Fruit fly (Drosophila melanogaster) whole organism, embryonic: ENCODE data around the gene Gnmt.

Source experiments
- Adf1 ChIP-seq: fragments of 200-800 bp; sonication (Bioruptor generic); IDR thresholded peaks from 2 replicates; pipeline ENCODE4 v1.3.6; 2022; ENCODE audit warnings: missing biosample characterization, missing genetic modification characterization
- Aef1 ChIP-seq: fragments of 200-800 bp; sonication (Bioruptor generic); IDR thresholded peaks from 3 replicates; pipeline ENCODE4 v1.3.6; 2022; ENCODE audit warnings: missing biosample characterization, missing genetic modification characterization
- Awh ChIP-seq: fragments of 200-800 bp; sonication (Bioruptor generic); IDR thresholded peaks from 2 replicates; pipeline ENCODE4, ENCODE4 v1.3.6; 2022; ENCODE audit warnings: missing biosample characterization, missing genetic modification characterization
- CG1024 ChIP-seq: fragments of 200-800 bp; sonication (Bioruptor generic); IDR thresholded peaks from 2 replicates; pipeline ENCODE4 v1.3.6; 2022; ENCODE audit warnings: missing biosample characterization, missing genetic modification characterization
- CG10321 ChIP-seq: fragments of 200-800 bp; sonication (Bioruptor generic); IDR thresholded peaks from 2 replicates; pipeline ENCODE4 v1.3.6; 2022; ENCODE audit warnings: missing biosample characterization, missing genetic modification characterization
- CG11560 ChIP-seq: fragments of 200-800 bp; sonication (Bioruptor generic); IDR thresholded peaks from 3 replicates; pipeline ENCODE4 v1.3.6; 2022; ENCODE audit warnings: missing biosample characterization, missing genetic modification characterization
- CG12391 ChIP-seq: fragments of 200-800 bp; sonication (Bioruptor generic); optimal IDR thresholded peaks from 3 replicates; lab custom pipeline; 2018; ENCODE audit warnings: missing biosample characterization, mild to moderate bottlenecking, missing genetic modification characterization, moderate library complexity
- CG12769 ChIP-seq: fragments of 200-800 bp; sonication (Bioruptor generic); optimal IDR thresholded peaks from 2 replicates; lab custom pipeline; 2019; ENCODE audit warnings: missing biosample characterization, mild to moderate bottlenecking, missing genetic modification characterization, moderate library complexity
- CG13123 ChIP-seq: fragments of 200-800 bp; sonication (Bioruptor generic); optimal IDR thresholded peaks from 2 replicates; lab custom pipeline; 2016; ENCODE audit warnings: missing biosample characterization, missing genetic modification characterization
- CG13775 ChIP-seq: fragments of 200-800 bp; sonication (Bioruptor generic); optimal IDR thresholded peaks from 3 replicates; lab custom pipeline; 2017; ENCODE audit warnings: missing biosample characterization, mild to moderate bottlenecking, missing genetic modification characterization
- CG13894 ChIP-seq: fragments of 200-800 bp; sonication (Bioruptor generic); optimal IDR thresholded peaks from 3 replicates; lab custom pipeline; 2018; ENCODE audit warnings: missing biosample characterization, mild to moderate bottlenecking, missing genetic modification characterization, moderate library complexity
- CG14050 ChIP-seq: fragments of 200-800 bp; sonication (Bioruptor generic); IDR thresholded peaks from 3 replicates; pipeline ENCODE4 v1.3.6; 2022; ENCODE audit warnings: missing biosample characterization, missing genetic modification characterization
- CG14860 ChIP-seq: fragments of 200-800 bp; sonication (Bioruptor generic); IDR thresholded peaks from 3 replicates; pipeline ENCODE4 v1.3.6; 2022; ENCODE audit warnings: missing biosample characterization, missing genetic modification characterization; ENCODE audit not compliant: partially characterized antibody
- CG17328 ChIP-seq: fragments of 200-800 bp; sonication (Bioruptor generic); IDR thresholded peaks from 2 replicates; pipeline ENCODE4 v1.3.6; 2022; ENCODE audit warnings: missing biosample characterization, missing genetic modification characterization
- CG2129 ChIP-seq: fragments of 200-800 bp; sonication (Bioruptor generic); IDR thresholded peaks from 2 replicates; pipeline ENCODE4 v1.3.6; 2022; ENCODE audit warnings: missing biosample characterization, missing genetic modification characterization; ENCODE audit not compliant: partially characterized antibody
- CG2875 ChIP-seq: fragments of 200-800 bp; sonication (Bioruptor generic); optimal IDR thresholded peaks from 2 replicates; lab custom pipeline; 2017; ENCODE audit warnings: missing biosample characterization, mild to moderate bottlenecking, missing genetic modification characterization, missing genetic modification reagents
- CG30403 ChIP-seq: fragments of 200-800 bp; sonication (Bioruptor generic); optimal IDR thresholded peaks from 3 replicates; lab custom pipeline; 2016; ENCODE audit warnings: missing biosample characterization, missing genetic modification characterization
- CG32532 ChIP-seq: fragments of 200-800 bp; sonication (Bioruptor generic); IDR thresholded peaks from 2 replicates; pipeline ENCODE4 v1.3.6; 2022; ENCODE audit warnings: missing biosample characterization, missing genetic modification characterization
- CG3726 ChIP-seq: fragments of 200-800 bp; sonication (Bioruptor generic); IDR thresholded peaks from 3 replicates; pipeline ENCODE4, ENCODE4 v1.3.6; 2022; ENCODE audit warnings: missing biosample characterization, missing genetic modification characterization
- CG5180 ChIP-seq: fragments of 200-800 bp; sonication (Bioruptor generic); optimal IDR thresholded peaks from 3 replicates; lab custom pipeline; 2017; ENCODE audit warnings: missing biosample characterization, missing genetic modification characterization, mild to moderate bottlenecking, moderate library complexity, missing genetic modification reagents
- CG6175 ChIP-seq: fragments of 200-800 bp; sonication (Bioruptor generic); IDR thresholded peaks from 3 replicates; pipeline ENCODE4 v1.3.6; 2022; ENCODE audit warnings: missing biosample characterization, missing genetic modification characterization
- CG8359 ChIP-seq: fragments of 200-800 bp; sonication (Bioruptor generic); optimal IDR thresholded peaks from 2 replicates; lab custom pipeline; 2017; ENCODE audit warnings: missing biosample characterization, mild to moderate bottlenecking, missing genetic modification characterization, borderline replicate concordance
- CG8388 ChIP-seq: fragments of 200-800 bp; sonication (Bioruptor generic); optimal IDR thresholded peaks from 2 replicates; lab custom pipeline; 2019; ENCODE audit warnings: missing biosample characterization, mild to moderate bottlenecking, missing genetic modification characterization, moderate library complexity
- CHES-1-like ChIP-seq: fragments of 200-800 bp; sonication (Bioruptor generic); optimal IDR thresholded peaks from 2 replicates; lab custom pipeline; 2016; ENCODE audit warnings: missing biosample characterization, missing genetic modification characterization
- E2f2 ChIP-seq: fragments of 200-800 bp; sonication (Bioruptor generic); IDR thresholded peaks from 2 replicates; pipeline ENCODE4 v1.3.6; 2022; ENCODE audit warnings: missing biosample characterization, missing genetic modification characterization
- ERR ChIP-seq: fragments of 200-800 bp; sonication (Bioruptor generic); optimal IDR thresholded peaks from 2 replicates; lab custom pipeline; 2016; ENCODE audit warnings: missing biosample characterization, missing genetic modification characterization
- Hr51 ChIP-seq, 2 experiments: fragments of 200-800 bp; sonication (Bioruptor generic); optimal IDR thresholded peaks; 2 replicates in 1 of 2; 3 replicates in 1 of 2; lab custom pipeline; 2016 to 2018; ENCODE audit warnings: missing biosample characterization in 2 of 2, missing genetic modification characterization in 2 of 2, mild to moderate bottlenecking in 1 of 2, moderate library complexity in 1 of 2
- Hr78 ChIP-seq, 2 experiments: fragments of 200-800 bp in 1 of 2; fragments of >200 bp in 1 of 2; sonication (Bioruptor generic) in 1 of 2; optimal IDR thresholded peaks; 2 replicates each; lab custom pipeline; 2017 to 2019; ENCODE audit warnings: missing biosample characterization in 2 of 2, missing genetic modification characterization in 2 of 2, mild to moderate bottlenecking in 1 of 2, moderate library complexity in 1 of 2
- Nf-YB ChIP-seq: fragments of 200-800 bp; sonication (Bioruptor generic); optimal IDR thresholded peaks from 3 replicates; lab custom pipeline; 2019; ENCODE audit warnings: missing biosample characterization, mild to moderate bottlenecking, missing genetic modification characterization, moderate library complexity
- Nf-YC ChIP-seq: fragments of 200-800 bp; optimal IDR thresholded peaks from 3 replicates; lab custom pipeline; 2019; ENCODE audit warnings: missing biosample characterization, mild to moderate bottlenecking, missing genetic modification characterization, moderate library complexity
- Rx ChIP-seq: fragments of 200-800 bp; sonication (Bioruptor generic); IDR thresholded peaks from 2 replicates; pipeline ENCODE4 v1.3.6; 2022; ENCODE audit warnings: missing biosample characterization, missing genetic modification characterization
- al ChIP-seq: fragments of 200-800 bp; sonication (Bioruptor generic); IDR thresholded peaks from 2 replicates; pipeline ENCODE4 v1.3.6; 2022; ENCODE audit warnings: missing biosample characterization, missing genetic modification characterization
- az2 ChIP-seq: fragments of 200-800 bp; sonication (Bioruptor generic); optimal IDR thresholded peaks from 3 replicates; lab custom pipeline; 2016; ENCODE audit warnings: missing biosample characterization, missing genetic modification characterization
- chinmo ChIP-seq: fragments of 200-800 bp; sonication (Bioruptor generic); IDR thresholded peaks from 4 replicates; pipeline ENCODE4 v1.3.6; 2022; ENCODE audit warnings: missing biosample characterization, missing genetic modification characterization; ENCODE audit not compliant: partially characterized antibody
- chm ChIP-seq: fragments of 200-800 bp; sonication (Bioruptor generic); IDR thresholded peaks from 2 replicates; pipeline ENCODE4 v1.3.6; 2022; ENCODE audit warnings: missing biosample characterization, missing genetic modification characterization
- dan ChIP-seq: fragments of 200-800 bp; sonication (Bioruptor generic); IDR thresholded peaks from 2 replicates; pipeline ENCODE4 v1.3.6; 2022; ENCODE audit warnings: missing biosample characterization, missing genetic modification characterization
- dpn ChIP-seq, 2 experiments: fragments of 200-800 bp; sonication (Bioruptor generic); optimal IDR thresholded peaks; 3 replicates each; lab custom pipeline; 2016; ENCODE audit warnings: missing biosample characterization in 2 of 2, missing genetic modification characterization in 2 of 2
- emc ChIP-seq: fragments of 200-800 bp; sonication (Bioruptor generic); optimal IDR thresholded peaks from 2 replicates; lab custom pipeline; 2016; ENCODE audit warnings: missing biosample characterization, missing genetic modification characterization
- eve ChIP-seq, 2 experiments: fragments of >200 bp; optimal IDR thresholded peaks; 2 replicates each; lab custom pipeline; 2017; ENCODE audit warnings: missing biosample characterization in 2 of 2, missing genetic modification characterization in 2 of 2
- exex ChIP-seq: fragments of 200-800 bp; sonication (Bioruptor generic); optimal IDR thresholded peaks from 4 replicates; lab custom pipeline; 2018; ENCODE audit warnings: missing biosample characterization, mild to moderate bottlenecking, missing genetic modification characterization, moderate library complexity
- hth ChIP-seq: fragments of >200 bp; optimal IDR thresholded peaks from 2 replicates; lab custom pipeline; 2017; ENCODE audit warnings: inconsistent platforms
- jigr1 ChIP-seq: fragments of 200-800 bp; sonication (Bioruptor generic); IDR thresholded peaks from 3 replicates; pipeline ENCODE4 v1.3.6; 2022; ENCODE audit warnings: missing biosample characterization, missing genetic modification characterization
- knrl ChIP-seq: fragments of 200-800 bp; sonication (Bioruptor generic); IDR thresholded peaks from 3 replicates; pipeline ENCODE4 v1.3.6; 2022; ENCODE audit warnings: missing biosample characterization, missing genetic modification characterization; ENCODE audit not compliant: partially characterized antibody
- nerfin-1 ChIP-seq: fragments of 200-800 bp; sonication (Bioruptor generic); optimal IDR thresholded peaks from 3 replicates; lab custom pipeline; 2019; ENCODE audit warnings: missing biosample characterization, mild to moderate bottlenecking, missing genetic modification characterization, moderate library complexity
- nom ChIP-seq: fragments of 200-800 bp; sonication (Bioruptor generic); optimal IDR thresholded peaks from 2 replicates; lab custom pipeline; 2017; ENCODE audit warnings: missing biosample characterization, missing genetic modification characterization, mild to moderate bottlenecking, moderate library complexity, missing genetic modification reagents
- onecut ChIP-seq: fragments of 200-800 bp; sonication (Bioruptor generic); IDR thresholded peaks from 2 replicates; pipeline ENCODE4 v1.3.6; 2022; ENCODE audit warnings: missing biosample characterization, missing genetic modification characterization
- pb ChIP-seq: fragments of 200-800 bp; sonication (Bioruptor generic); optimal IDR thresholded peaks from 3 replicates; lab custom pipeline; 2016; ENCODE audit warnings: missing biosample characterization, missing genetic modification characterization
- pnt ChIP-seq: fragments of 200-800 bp; sonication (Bioruptor generic); optimal IDR thresholded peaks from 3 replicates; lab custom pipeline; 2016; ENCODE audit warnings: missing biosample characterization, missing genetic modification characterization
- repo ChIP-seq: fragments of 200-800 bp; sonication (Bioruptor generic); optimal IDR thresholded peaks from 2 replicates; lab custom pipeline; 2016; ENCODE audit warnings: missing biosample characterization, missing genetic modification characterization
- slp2 ChIP-seq: fragments of 200-800 bp; sonication (Bioruptor generic); optimal IDR thresholded peaks from 2 replicates; lab custom pipeline; 2016; ENCODE audit warnings: missing biosample characterization, missing genetic modification characterization
- wek ChIP-seq: fragments of 200-800 bp; sonication (Bioruptor generic); optimal IDR thresholded peaks from 3 replicates; lab custom pipeline; 2018; ENCODE audit warnings: missing biosample characterization, mild to moderate bottlenecking, missing genetic modification characterization, moderate library complexity

Gnmt gene

dm6 chr3R:12627691-12628148, 46.7 kb upstream of the Gnmt start, which contains the start of the genes Vha55 and Snx3 (continued):
- TF ChIP-seq CG30403 (GFP tag; lab: Kevin White, UChicago) (peak; percentile 80), CG32532 (GFP tag; lab: Robert Waterston, UW) (no peak), CG14860 (GFP tag; lab: Robert Waterston, UW) (no peak), CG8388 (GFP tag; lab: Kevin White, UChicago) (no peak), CG8359 (GFP tag; lab: Kevin White, UChicago) (no peak), Awh (GFP tag; lab: Robert Waterston, UW) (no peak), az2 (GFP tag; lab: Kevin White, UChicago) (peak; percentile 52), CG1024 (GFP tag; lab: Robert Waterston, UW) (no peak), pb (GFP tag; lab: Kevin White, UChicago) (peak; percentile 73), Aef1 (GFP tag; lab: Robert Waterston, UW) (no peak), knrl (GFP tag; lab: Robert Waterston, UW) (no peak), CG14050 (GFP tag; lab: Robert Waterston, UW) (no peak), Hr78 (GFP tag; optimal IDR thresholded peaks at IDR 0.05; lab: Kevin White, UChicago) (peak in 1 of 2 experiments; percentile 25), CG2875 (GFP tag; lab: Kevin White, UChicago) (peak; percentile 25), CG5180 (no peak), CG11560 (tag; lab: Robert Waterston, UW) (no peak), CG13894 (tag; lab: Kevin White, UChicago) (peak; percentile 91), emc (GFP tag; lab: Kevin White, UChicago) (peak; percentile 81), CG17328 (no peak), nom (GFP tag; lab: Kevin White, UChicago) (no peak), nerfin-1 (tag; lab: Kevin White, UChicago) (peak; percentile 95), CG2129 (GFP tag; lab: Robert Waterston, UW) (no peak), dpn (GFP tag; optimal IDR thresholded peaks at IDR 0.05; lab: Kevin White, UChicago) (peak; percentile 84 to 92), CG13123 (GFP tag; lab: Kevin White, UChicago) (peak; percentile 65), Adf1 (GFP tag; lab: Robert Waterston, UW) (no peak), CHES-1-like (GFP tag; lab: Kevin White, UChicago) (peak; percentile 88), onecut (GFP tag; lab: Robert Waterston, UW) (peak; percentile 37), wek (GFP tag; lab: Kevin White, UChicago) (no peak), CG3726 (GFP tag; lab: Robert Waterston, UW) (no peak), repo (GFP tag; lab: Kevin White, UChicago) (peak; percentile 27), CG13775 (GFP tag; lab: Kevin White, UChicago) (peak; percentile 35), ERR (GFP tag; lab: Kevin White, UChicago) (peak; percentile 92), exex (tag; lab: Kevin White, UChicago) (peak; percentile 7), al (GFP tag; lab: Robert Waterston, UW) (no peak), pnt (GFP tag; lab: Kevin White, UChicago) (peak; percentile 78), eve (GFP tag; optimal IDR thresholded peaks at IDR 0.05; lab: Kevin White, UChicago) (no peak), hth (lab: Kevin White, UChicago) (no peak), E2f2 (no peak), CG6175 (GFP tag; lab: Robert Waterston, UW) (no peak), CG12391 (tag; lab: Kevin White, UChicago) (peak; percentile 68), jigr1 (GFP tag; lab: Robert Waterston, UW) (no peak), Nf-YC (tag; lab: Kevin White, UChicago) (peak; percentile 62), dan (GFP tag; lab: Robert Waterston, UW) (no peak), CG10321 (GFP tag; lab: Robert Waterston, UW) (no peak), chinmo (GFP tag; lab: Robert Waterston, UW) (no peak), Nf-YB (GFP tag; lab: Kevin White, UChicago) (peak; percentile 48), chm (GFP tag; lab: Robert Waterston, UW) (no peak), Rx (no peak), CG12769 (tag; lab: Kevin White, UChicago) (no peak), slp2 (peak; percentile 27), Hr51 (GFP tag; optimal IDR thresholded peaks at IDR 0.05; lab: Kevin White, UChicago) (peak; percentile 23 to 81)
